Worm (Caenorhabditis elegans): ENCODE data around the gene fbxa-30.

The fbxa-30 gene

ce11 chrIII:1225595-1225994 is 49.8 kb downstream of the fbxa-30 start:
- TF ChIP-seq mml-1 (tag; optimal IDR thresholded peaks at IDR 0.05) (no peak), ama-1 (optimal IDR thresholded peaks at IDR 0.05) (no peak), jun-1 (tag; optimal IDR thresholded peaks at IDR 0.05) (no peak), eor-1 (tag; optimal IDR thresholded peaks at IDR 0.05) (no peak), unc-62 (GFP tag; optimal IDR thresholded peaks at IDR 0.05) (no peak), ceh-9 (tag; optimal IDR thresholded peaks at IDR 0.05) (no peak), elt-1 (tag; optimal IDR thresholded peaks at IDR 0.05) (no peak), nhr-12 (tag; optimal IDR thresholded peaks at IDR 0.05) (no peak), pqm-1 (tag; optimal IDR thresholded peaks at IDR 0.05) (no peak), unc-39 (tag; optimal IDR thresholded peaks at IDR 0.05) (no peak)

- peak; percentile 27 for TF ChIP-seq elt-2 (tag; optimal IDR thresholded peaks at IDR 0.05)
- no peak for TF ChIP-seq nhr-25 (tag; optimal IDR thresholded peaks at IDR 0.05)
Measured at ce11 chrIII:1225116-1225515, 50.3 kb downstream of the fbxa-30 start.

All from whole organism, L3 larva.